Fruit fly (Drosophila melanogaster): ENCODE data around the gene rdgA.
A peak's percentile ranks its signal among the peaks of the same experiment; 100 is the strongest.

Gene rdgA

DNA sequence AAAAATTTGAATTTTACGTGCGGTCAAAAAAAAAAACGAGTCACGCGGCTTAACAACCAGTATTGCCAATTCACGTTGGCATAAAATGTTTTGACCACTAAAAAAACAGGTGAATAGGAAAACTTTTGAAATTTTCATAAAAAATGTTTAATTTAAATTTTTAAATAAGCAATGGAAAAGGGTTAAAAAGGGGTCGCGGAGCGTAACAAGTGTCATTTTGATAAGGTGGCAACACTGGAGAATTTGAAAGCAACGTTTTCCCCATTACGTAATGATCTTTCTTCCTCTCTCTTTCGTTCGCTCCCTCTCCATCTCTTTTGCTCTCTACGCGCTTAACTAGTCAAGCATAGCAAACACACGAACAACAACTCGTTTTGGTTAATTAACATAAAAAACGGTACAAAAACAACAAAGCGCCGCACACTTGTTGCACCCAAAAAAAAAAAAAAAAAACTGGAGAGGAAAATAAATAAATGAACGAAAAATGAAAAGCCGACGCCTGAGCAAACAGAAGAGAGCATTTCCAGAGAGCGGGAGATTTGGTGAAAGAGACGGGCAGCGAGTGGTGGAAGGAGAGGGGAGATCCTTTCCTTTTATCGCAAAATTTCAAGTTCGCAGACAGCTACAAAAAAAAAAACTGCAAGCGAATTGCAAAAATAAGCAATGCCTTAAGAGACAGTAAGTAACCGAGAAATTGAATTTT lies 12.4 kb upstream of the rdgA start (continued):
- no peak for TF ChIP-seq CG3726 (GFP tag; IDR thresholded peaks at IDR 0.05)
- peak; percentile 85 for TF ChIP-seq CG13424 (tag; optimal IDR thresholded peaks at IDR 0.05)
- no peak for TF ChIP-seq Bgb (GFP tag; IDR thresholded peaks at IDR 0.05; ENCODE audit: partially characterized antibody)
- TF ChIP-seq Dad (GFP tag; optimal IDR thresholded peaks at IDR 0.05), result peak; percentile 47
- no peak for TF ChIP-seq CG14965 (GFP tag; optimal IDR thresholded peaks at IDR 0.05; ENCODE audit: borderline replicate concordance)
- TF ChIP-seq hth (optimal IDR thresholded peaks at IDR 0.05), result no peak
- TF ChIP-seq ap (GFP tag; IDR thresholded peaks at IDR 0.05), result peak; percentile 75
- peak; percentile 36; the same call in 1 of the 2 replicates for TF ChIP-seq CG31224 (GFP tag; IDR thresholded peaks at IDR 0.05)
- TF ChIP-seq kni (GFP tag; optimal IDR thresholded peaks at IDR 0.05), result peak; percentile 71
- peak; percentile 87 for TF ChIP-seq PHDP (tag; optimal IDR thresholded peaks at IDR 0.05)
- TF ChIP-seq fd64A (GFP tag; optimal IDR thresholded peaks at IDR 0.05), result peak; percentile 26
- TF ChIP-seq fd96Cb (tag; optimal IDR thresholded peaks at IDR 0.05), result peak; percentile 83
- TF ChIP-seq Gug (GFP tag; IDR thresholded peaks at IDR 0.05), result peak; percentile 35; the same call in 3 of the 4 replicates
- peak; percentile 5 for TF ChIP-seq CG15073 (GFP tag; optimal IDR thresholded peaks at IDR 0.05)
- peak; percentile 52 for TF ChIP-seq CG12744 (GFP tag; optimal IDR thresholded peaks at IDR 0.05)
- TF ChIP-seq CG11398 (GFP tag; optimal IDR thresholded peaks at IDR 0.05), result peak; percentile 49
- TF ChIP-seq Eip74EF (GFP tag; optimal IDR thresholded peaks at IDR 0.05), result peak in 1 of 2 experiments; percentile 82
- no peak for TF ChIP-seq CG7928 (GFP tag; optimal IDR thresholded peaks at IDR 0.05)
- TF ChIP-seq CG8290 (GFP tag; optimal IDR thresholded peaks at IDR 0.05), result peak; percentile 66
- peak in 1 of 2 experiments; percentile 63 for TF ChIP-seq CG8290 (tag; optimal IDR thresholded peaks at IDR 0.05)
- peak; percentile 72 for TF ChIP-seq CG17361 (GFP tag; IDR thresholded peaks at IDR 0.05)
- no peak for TF ChIP-seq Opbp (GFP tag; IDR thresholded peaks at IDR 0.05; ENCODE audit: partially characterized antibody)
- peak; percentile 15 for TF ChIP-seq CG13894 (tag; optimal IDR thresholded peaks at IDR 0.05)
- no peak for TF ChIP-seq Poxn (GFP tag; IDR thresholded peaks at IDR 0.05)
- TF ChIP-seq Hand (GFP tag; optimal IDR thresholded peaks at IDR 0.05), result peak; percentile 52
- no peak for TF ChIP-seq CG15479 (GFP tag; optimal IDR thresholded peaks at IDR 0.05)
- TF ChIP-seq Mad (GFP tag; optimal IDR thresholded peaks at IDR 0.05), result peak; percentile 67
- TF ChIP-seq Dip2 (GFP tag; IDR thresholded peaks at IDR 0.05), result no peak
- TF ChIP-seq kay (GFP tag; optimal IDR thresholded peaks at IDR 0.05), result peak; percentile 1
- peak; percentile 74 for TF ChIP-seq Vsx1 (GFP tag; optimal IDR thresholded peaks at IDR 0.05)
- TF ChIP-seq CG3281 (GFP tag; optimal IDR thresholded peaks at IDR 0.05), result peak; percentile 62
- peak; percentile 72 for TF ChIP-seq CG5180 (GFP tag; optimal IDR thresholded peaks at IDR 0.05)
- TF ChIP-seq gem (tag; optimal IDR thresholded peaks at IDR 0.05), result peak; percentile 88
- peak; percentile 64 for TF ChIP-seq CG1024 (GFP tag; IDR thresholded peaks at IDR 0.05)
- peak; percentile 55 for TF ChIP-seq CG7786 (GFP tag; optimal IDR thresholded peaks at IDR 0.05)
- no peak for TF ChIP-seq tll (GFP tag; optimal IDR thresholded peaks at IDR 0.05)
- TF ChIP-seq pum (GFP tag; optimal IDR thresholded peaks at IDR 0.05), result peak; percentile 60
- peak; percentile 32 for TF ChIP-seq CG8944 (GFP tag; optimal IDR thresholded peaks at IDR 0.05)
- TF ChIP-seq CG18262 (tag; optimal IDR thresholded peaks at IDR 0.05), result peak; percentile 78
- peak; percentile 73 for TF ChIP-seq ewg (GFP tag; optimal IDR thresholded peaks at IDR 0.05)
- peak; percentile 96 for TF ChIP-seq sens (GFP tag)
- peak; percentile 39 for TF ChIP-seq TFAM (GFP tag; optimal IDR thresholded peaks at IDR 0.05)
- TF ChIP-seq pho (GFP tag; optimal IDR thresholded peaks at IDR 0.05), result peak; percentile 41
- TF ChIP-seq CG13296 (GFP tag; optimal IDR thresholded peaks at IDR 0.05), result peak; percentile 51
- no peak for TF ChIP-seq ab (GFP tag; optimal IDR thresholded peaks at IDR 0.05)
- no peak for TF ChIP-seq p53 (GFP tag; optimal IDR thresholded peaks at IDR 0.05)
- no peak for TF ChIP-seq CG4404 (GFP tag; IDR thresholded peaks at IDR 0.05)
- TF ChIP-seq Hr39 (optimal IDR thresholded peaks at IDR 0.05), result no peak
- TF ChIP-seq CG34422 (GFP tag; IDR thresholded peaks at IDR 0.05), result peak; percentile 58; the same call in 1 of the 3 replicates
- TF ChIP-seq CG42726 (GFP tag; IDR thresholded peaks at IDR 0.05; ENCODE audit: partially characterized antibody), result 0 out of 2 replicates have a peak, but pooled peaks have one; percentile 7

All from whole organism, embryonic.